Worm (Caenorhabditis elegans) whole organism, mixed stage, embryonic: ENCODE measurements around the gene C01G5.7.
A peak's percentile ranks its signal among the peaks of the same experiment; 100 is the strongest.

Experiments
- M03D4.4 ChIP-seq: sonication (generic microtip); optimal IDR thresholded peaks from 2 replicates; lab custom pipeline; 2017; ENCODE audit warnings: mild to moderate bottlenecking, missing genetic modification characterization, missing compliant biosample characterization
- bed-3 ChIP-seq: fragments of 200-800 bp; sonication (Bioruptor generic); optimal IDR thresholded peaks from 3 replicates; lab custom pipeline; 2018; ENCODE audit warnings: mild to moderate bottlenecking, missing genetic modification characterization, moderate library complexity, missing compliant biosample characterization
- blmp-1 ChIP-seq: fragments of 150-350 bp; optimal IDR thresholded peaks from 2 replicates; lab custom pipeline; 2014; ENCODE audit warnings: missing biosample characterization, missing genetic modification characterization
- ceh-39 ChIP-seq: fragments of 150-350 bp; optimal IDR thresholded peaks from 2 replicates; lab custom pipeline; 2014; ENCODE audit warnings: missing biosample characterization, missing genetic modification characterization
- ceh-43 ChIP-seq: fragments of 200-800 bp; sonication (Bioruptor generic); optimal IDR thresholded peaks from 2 replicates; lab custom pipeline; 2018; ENCODE audit warnings: mild to moderate bottlenecking, missing genetic modification characterization, moderate library complexity, missing compliant biosample characterization
- ceh-83 ChIP-seq: fragments of 200-800 bp; sonication (Bioruptor generic); optimal IDR thresholded peaks from 2 replicates; lab custom pipeline; 2018; ENCODE audit warnings: mild to moderate bottlenecking, missing genetic modification characterization, missing compliant biosample characterization
- ces-1 ChIP-seq: fragments of 150-350 bp; optimal IDR thresholded peaks from 2 replicates; lab custom pipeline; 2014; ENCODE audit warnings: missing biosample characterization, missing genetic modification reagents, missing genetic modification characterization
- cnd-1 ChIP-seq: fragments of 200-800 bp; sonication (Bioruptor generic); optimal IDR thresholded peaks from 2 replicates; lab custom pipeline; 2018; ENCODE audit warnings: mild to moderate bottlenecking, missing genetic modification characterization, missing compliant biosample characterization
- drap-1 ChIP-seq: fragments of 200-800 bp; sonication (Bioruptor generic); optimal IDR thresholded peaks from 3 replicates; lab custom pipeline; 2018; ENCODE audit warnings: mild to moderate bottlenecking, missing genetic modification characterization, missing compliant biosample characterization
- elt-1 ChIP-seq: sonication (generic microtip); optimal IDR thresholded peaks from 2 replicates; lab custom pipeline; 2017; ENCODE audit warnings: missing genetic modification characterization, mild to moderate bottlenecking, missing compliant biosample characterization, antibody characterized with exemption, moderate library complexity, borderline replicate concordance; ENCODE audit not compliant: insufficient read depth
- elt-3 ChIP-seq: fragments of 150-350 bp; optimal IDR thresholded peaks from 2 replicates; lab custom pipeline; 2014; ENCODE audit warnings: missing biosample characterization, missing genetic modification characterization
- flh-1 ChIP-seq: fragments of 200-800 bp; sonication (Bioruptor generic); optimal IDR thresholded peaks from 2 replicates; lab custom pipeline; 2018; ENCODE audit warnings: mild to moderate bottlenecking, missing genetic modification characterization, moderate library complexity, missing compliant biosample characterization
- hlh-1 ChIP-seq: fragments of 150-350 bp; optimal IDR thresholded peaks from 2 replicates; lab custom pipeline; 2014; ENCODE audit warnings: missing biosample characterization, missing genetic modification reagents, missing genetic modification characterization
- lin-13 ChIP-seq: fragments of 150-350 bp; optimal IDR thresholded peaks from 2 replicates; lab custom pipeline; 2014; ENCODE audit warnings: missing biosample characterization, missing genetic modification characterization
- lsy-2 ChIP-seq: fragments of 150-350 bp; optimal IDR thresholded peaks from 2 replicates; lab custom pipeline; 2014; ENCODE audit warnings: missing biosample characterization, missing genetic modification characterization
- mab-5 ChIP-seq: fragments of 150-350 bp; optimal IDR thresholded peaks from 2 replicates; lab custom pipeline; 2014; ENCODE audit warnings: missing biosample characterization, missing genetic modification characterization
- mls-2 ChIP-seq: sonication (generic microtip); optimal IDR thresholded peaks from 2 replicates; lab custom pipeline; 2016; ENCODE audit warnings: mild to moderate bottlenecking, missing genetic modification characterization, moderate library complexity, missing compliant biosample characterization
- nhr-12 ChIP-seq: fragments of 150-350 bp; optimal IDR thresholded peaks from 2 replicates; lab custom pipeline; 2014; ENCODE audit warnings: missing biosample characterization, missing genetic modification characterization
- nhr-2 ChIP-seq: fragments of 150-350 bp; optimal IDR thresholded peaks from 2 replicates; lab custom pipeline; 2014; ENCODE audit warnings: missing biosample characterization, missing genetic modification characterization
- nhr-237 ChIP-seq: fragments of 150-350 bp; optimal IDR thresholded peaks from 2 replicates; lab custom pipeline; 2014; ENCODE audit warnings: missing biosample characterization, missing genetic modification characterization
- nhr-28 ChIP-seq: fragments of 150-350 bp; optimal IDR thresholded peaks from 2 replicates; lab custom pipeline; 2014; ENCODE audit warnings: missing biosample characterization, missing genetic modification characterization
- nhr-76 ChIP-seq: sonication (generic microtip); optimal IDR thresholded peaks from 2 replicates; lab custom pipeline; 2017; ENCODE audit warnings: missing biosample characterization, missing genetic modification characterization
- pha-4 ChIP-seq: fragments of 150-350 bp; optimal IDR thresholded peaks from 2 replicates; lab custom pipeline; 2018; ENCODE audit warnings: missing biosample characterization, missing genetic modification reagents, missing genetic modification characterization
- sem-2 ChIP-seq: fragments of 200-800 bp; sonication (Bioruptor generic); optimal IDR thresholded peaks from 2 replicates; lab custom pipeline; 2018; ENCODE audit warnings: mild to moderate bottlenecking, missing genetic modification characterization, missing compliant biosample characterization
- snpc-4 ChIP-seq: fragments of 150-350 bp; optimal IDR thresholded peaks from 2 replicates; lab custom pipeline; 2014; ENCODE audit warnings: missing biosample characterization, missing genetic modification characterization
- tbx-8 ChIP-seq: fragments of 200-800 bp; sonication (Bioruptor generic); optimal IDR thresholded peaks from 2 replicates; lab custom pipeline; 2018; ENCODE audit warnings: mild to moderate bottlenecking, missing genetic modification characterization, moderate library complexity, missing compliant biosample characterization
- unc-120 ChIP-seq: sonication (generic microtip); optimal IDR thresholded peaks from 2 replicates; lab custom pipeline; 2017; ENCODE audit warnings: missing genetic modification characterization, missing compliant biosample characterization; ENCODE audit not compliant: poor library complexity, severe bottlenecking
- unc-39 ChIP-seq: fragments of 150-350 bp; optimal IDR thresholded peaks from 2 replicates; lab custom pipeline; 2014; ENCODE audit warnings: missing biosample characterization, missing genetic modification characterization
- unc-62 ChIP-seq: fragments of 150-350 bp; optimal IDR thresholded peaks from 2 replicates; lab custom pipeline; 2014; ENCODE audit warnings: missing biosample characterization, missing genetic modification reagents, missing genetic modification characterization
- zip-8 ChIP-seq: fragments of 150-350 bp; optimal IDR thresholded peaks from 2 replicates; lab custom pipeline; 2014; ENCODE audit warnings: missing biosample characterization, missing genetic modification characterization
- ztf-11 ChIP-seq: fragments of 150-350 bp; optimal IDR thresholded peaks from 2 replicates; lab custom pipeline; 2014; ENCODE audit warnings: missing biosample characterization, missing genetic modification characterization

Gene C01G5.7

ce11 chrIV:6517859-6518258 is at the start of gene C01G5.7:
Gene C01G5.7 (plus strand): TSS chrIV:6518159.
- no peak for TF ChIP-seq flh-1
- no peak for TF ChIP-seq blmp-1
- no peak for TF ChIP-seq cnd-1 (tag; lab: Kevin White, UChicago)
- TF ChIP-seq bed-3 (GFP tag; lab: Kevin White, UChicago): no peak
- no peak for TF ChIP-seq ceh-43
- TF ChIP-seq tbx-8 (GFP tag; lab: Kevin White, UChicago): no peak
- TF ChIP-seq ces-1 (GFP tag; lab: Kevin White, UChicago): no peak
- TF ChIP-seq snpc-4 (tag; lab: Kevin White, UChicago): no peak
- no peak for TF ChIP-seq ceh-83
- no peak for TF ChIP-seq nhr-76
- no peak for TF ChIP-seq unc-62 (GFP tag; lab: Kevin White, UChicago)
- no peak for TF ChIP-seq lin-13 (tag; lab: Kevin White, UChicago)

- TF ChIP-seq snpc-4 (tag; lab: Kevin White, UChicago) (no peak), cnd-1 (tag; lab: Kevin White, UChicago) (peak; percentile 91), elt-3 (tag; lab: Kevin White, UChicago) (no peak), pha-4 (tag; lab: Kevin White, UChicago) (no peak), M03D4.4 (tag; lab: Kevin White, UChicago) (no peak), ces-1 (GFP tag; lab: Kevin White, UChicago) (peak; percentile 55), drap-1 (GFP tag; lab: Kevin White, UChicago) (no peak), mab-5 (tag; lab: Kevin White, UChicago) (no peak), unc-120 (tag; lab: Kevin White, UChicago) (no peak), tbx-8 (GFP tag; lab: Kevin White, UChicago) (no peak), nhr-237 (no peak), sem-2 (GFP tag; lab: Kevin White, UChicago) (no peak), lin-13 (tag; lab: Kevin White, UChicago) (no peak), nhr-76 (no peak), elt-1 (tag; lab: Kevin White, UChicago) (no peak)
These were observed 46.7 kb upstream of the C01G5.7 start, which contains the start of gene tmed-13 for ce11 chrIV:6471216-6471615. Gene tmed-13 (minus strand): TSS chrIV:6471384.

- no peak for TF ChIP-seq lin-13 (tag; lab: Kevin White, UChicago)
- TF ChIP-seq nhr-237: no peak
- no peak for TF ChIP-seq unc-39 (tag; lab: Kevin White, UChicago)
- no peak for TF ChIP-seq ces-1 (GFP tag; lab: Kevin White, UChicago)
- no peak for TF ChIP-seq nhr-2
- no peak for TF ChIP-seq lsy-2 (tag; lab: Kevin White, UChicago)
- no peak for TF ChIP-seq cnd-1 (tag; lab: Kevin White, UChicago)
- no peak for TF ChIP-seq flh-1
- TF ChIP-seq ceh-83: no peak
- TF ChIP-seq nhr-76: no peak
- no peak for TF ChIP-seq drap-1 (GFP tag; lab: Kevin White, UChicago)
- TF ChIP-seq unc-120 (tag; lab: Kevin White, UChicago): no peak
- no peak for TF ChIP-seq mab-5 (tag; lab: Kevin White, UChicago)
- TF ChIP-seq unc-62 (GFP tag; lab: Kevin White, UChicago): no peak
- no peak for TF ChIP-seq mls-2
These were observed 44.8 kb upstream of the C01G5.7 start, which contains the start of gene Y73B6BL.27 for ce11 chrIV:6473140-6473539. Gene Y73B6BL.27 (minus strand): TSS chrIV:6473240.

- TF ChIP-seq unc-62 (GFP tag; lab: Kevin White, UChicago) (peak; percentile 90), mls-2 (peak; percentile 56), ztf-11 (tag; lab: Kevin White, UChicago) (no peak), ces-1 (GFP tag; lab: Kevin White, UChicago) (peak; percentile 80), hlh-1 (tag; lab: Kevin White, UChicago) (peak; percentile 30), unc-120 (tag; lab: Kevin White, UChicago) (no peak), nhr-237 (peak; percentile 37), pha-4 (tag; lab: Kevin White, UChicago) (peak; percentile 71), ceh-39 (tag; lab: Kevin White, UChicago) (peak; percentile 13), nhr-2 (peak; percentile 41), cnd-1 (tag; lab: Kevin White, UChicago) (no peak), lsy-2 (tag; lab: Kevin White, UChicago) (peak; percentile 5), M03D4.4 (tag; lab: Kevin White, UChicago) (no peak), ceh-43 (peak; percentile 29)
These were observed 43.2 kb upstream of the C01G5.7 start for ce11 chrIV:6474751-6475150.

ce11 chrIV:6480221-6480620 is 37.7 kb upstream of the C01G5.7 start, which contains the start of gene tyr-6:
Gene tyr-6 (plus strand): TSS chrIV:6480521.
- TF ChIP-seq ceh-83: no peak
- no peak for TF ChIP-seq nhr-28 (tag; lab: Kevin White, UChicago)
- TF ChIP-seq nhr-12 (tag; lab: Kevin White, UChicago): no peak
- TF ChIP-seq lin-13 (tag; lab: Kevin White, UChicago): no peak
- TF ChIP-seq flh-1: no peak
- TF ChIP-seq tbx-8 (GFP tag; lab: Kevin White, UChicago): no peak
- TF ChIP-seq ceh-43: no peak
- TF ChIP-seq unc-62 (GFP tag; lab: Kevin White, UChicago): no peak
- TF ChIP-seq zip-8 (tag; lab: Kevin White, UChicago): no peak
- TF ChIP-seq ztf-11 (tag; lab: Kevin White, UChicago): no peak
- TF ChIP-seq, all 35 proteins: peak for 0
